Fruit fly (Drosophila melanogaster) whole organism, embryonic: ENCODE measurements around the gene CG33986.

Source experiments
- Abd-B ChIP-seq: fragments of 200-800 bp; sonication (Bioruptor generic); optimal IDR thresholded peaks from 2 replicates; lab custom pipeline; 2018; ENCODE audit warnings: missing biosample characterization, mild to moderate bottlenecking, missing genetic modification characterization, moderate library complexity
- Ada2b ChIP-seq: fragments of 200-800 bp; sonication (Bioruptor generic); IDR thresholded peaks from 2 replicates; pipeline ENCODE4 v1.3.6; 2022; ENCODE audit warnings: missing biosample characterization, missing genetic modification characterization
- Atf3 ChIP-seq: fragments of 200-800 bp; sonication (Bioruptor generic); optimal IDR thresholded peaks from 3 replicates; lab custom pipeline; 2016; ENCODE audit warnings: missing biosample characterization, missing genetic modification characterization
- CG10321 ChIP-seq: fragments of 200-800 bp; sonication (Bioruptor generic); IDR thresholded peaks from 2 replicates; pipeline ENCODE4 v1.3.6; 2022; ENCODE audit warnings: missing biosample characterization, missing genetic modification characterization
- CG10366 ChIP-seq: fragments of 200-800 bp; sonication (Bioruptor generic); IDR thresholded peaks from 2 replicates; pipeline ENCODE4 v1.3.6; 2022; ENCODE audit warnings: missing biosample characterization, missing genetic modification characterization
- CG11085 ChIP-seq: fragments of 200-800 bp; sonication (Bioruptor generic); IDR thresholded peaks from 2 replicates; pipeline ENCODE4 v1.3.6; 2022; ENCODE audit warnings: missing biosample characterization, missing genetic modification characterization
- CG11093 ChIP-seq: fragments of 200-800 bp; sonication (Bioruptor generic); IDR thresholded peaks from 3 replicates; pipeline ENCODE4 v1.3.6; 2022; ENCODE audit warnings: missing biosample characterization, missing genetic modification characterization
- CG11696 ChIP-seq: fragments of 200-800 bp; sonication (Bioruptor generic); IDR thresholded peaks from 2 replicates; pipeline ENCODE4 v1.3.6; 2022; ENCODE audit warnings: missing biosample characterization, missing genetic modification characterization
- CG13287 ChIP-seq: fragments of 200-800 bp; sonication (Bioruptor generic); IDR thresholded peaks from 2 replicates; pipeline ENCODE4 v1.3.6; 2022; ENCODE audit warnings: missing biosample characterization, missing genetic modification characterization; ENCODE audit not compliant: partially characterized antibody
- CG13894 ChIP-seq: fragments of 200-800 bp; sonication (Bioruptor generic); optimal IDR thresholded peaks from 3 replicates; lab custom pipeline; 2018; ENCODE audit warnings: missing biosample characterization, mild to moderate bottlenecking, missing genetic modification characterization, moderate library complexity
- CG14050 ChIP-seq: fragments of 200-800 bp; sonication (Bioruptor generic); IDR thresholded peaks from 3 replicates; pipeline ENCODE4 v1.3.6; 2022; ENCODE audit warnings: missing biosample characterization, missing genetic modification characterization
- CG15479 ChIP-seq: fragments of 200-800 bp; sonication (Bioruptor generic); optimal IDR thresholded peaks from 3 replicates; lab custom pipeline; 2019; ENCODE audit warnings: missing biosample characterization, mild to moderate bottlenecking, missing genetic modification characterization, moderate library complexity
- CG1647 ChIP-seq: fragments of 200-800 bp; sonication (Bioruptor generic); optimal IDR thresholded peaks from 3 replicates; lab custom pipeline; 2016; ENCODE audit warnings: missing biosample characterization, missing genetic modification characterization
- CG17568 ChIP-seq: fragments of 200-800 bp; sonication (Bioruptor generic); optimal IDR thresholded peaks from 2 replicates; lab custom pipeline; 2018; ENCODE audit warnings: missing biosample characterization, mild to moderate bottlenecking, missing genetic modification characterization, moderate library complexity
- CG3065 ChIP-seq: fragments of 200-800 bp; sonication (Bioruptor generic); optimal IDR thresholded peaks from 2 replicates; lab custom pipeline; 2016; ENCODE audit warnings: missing biosample characterization, missing genetic modification characterization
- CG32772 ChIP-seq: fragments of 200-800 bp; sonication (Bioruptor generic); IDR thresholded peaks from 2 replicates; pipeline ENCODE4 v1.3.6; 2022; ENCODE audit warnings: missing biosample characterization, missing genetic modification characterization
- CG3407 ChIP-seq: fragments of 200-800 bp; sonication (Bioruptor generic); optimal IDR thresholded peaks from 2 replicates; lab custom pipeline; 2018; ENCODE audit warnings: missing biosample characterization, mild to moderate bottlenecking, missing genetic modification characterization
- CG3847 ChIP-seq: fragments of 200-800 bp; sonication (Bioruptor generic); IDR thresholded peaks from 2 replicates; pipeline ENCODE4 v1.3.6; 2022; ENCODE audit warnings: missing biosample characterization, missing genetic modification characterization
- CG4617 ChIP-seq: fragments of 200-800 bp; sonication (Bioruptor generic); optimal IDR thresholded peaks from 3 replicates; lab custom pipeline; 2016; ENCODE audit warnings: missing biosample characterization, missing genetic modification characterization, borderline replicate concordance
- CG6689 ChIP-seq: fragments of 200-800 bp; sonication (Bioruptor generic); IDR thresholded peaks from 2 replicates; pipeline ENCODE4 v1.3.6; 2022; ENCODE audit warnings: missing biosample characterization, missing genetic modification characterization
- D ChIP-seq, 2 experiments: fragments of 200-800 bp in 1 of 2; fragments of >200 bp in 1 of 2; sonication (Bioruptor generic) in 1 of 2; optimal IDR thresholded peaks; 2 replicates in 1 of 2; 3 replicates in 1 of 2; lab custom pipeline; 2017; ENCODE audit warnings: mild to moderate bottlenecking in 1 of 2, missing biosample characterization in 1 of 2, missing genetic modification characterization in 1 of 2, missing genetic modification reagents in 1 of 2
- Dll ChIP-seq: fragments of 200-800 bp; sonication (Bioruptor generic); IDR thresholded peaks from 4 replicates; pipeline ENCODE4 v1.3.6; 2022; ENCODE audit warnings: missing biosample characterization, missing genetic modification characterization; ENCODE audit not compliant: partially characterized antibody
- ERR ChIP-seq: fragments of 200-800 bp; sonication (Bioruptor generic); optimal IDR thresholded peaks from 2 replicates; lab custom pipeline; 2016; ENCODE audit warnings: missing biosample characterization, missing genetic modification characterization
- Hand ChIP-seq: fragments of 200-800 bp; sonication (Bioruptor generic); optimal IDR thresholded peaks from 2 replicates; lab custom pipeline; 2017; ENCODE audit warnings: mild to moderate bottlenecking, missing biosample characterization, missing genetic modification reagents, missing genetic modification characterization
- Hmr ChIP-seq: fragments of 200-800 bp; sonication (Bioruptor generic); optimal IDR thresholded peaks from 3 replicates; lab custom pipeline; 2017; ENCODE audit warnings: mild to moderate bottlenecking, missing biosample characterization, missing genetic modification reagents, missing genetic modification characterization
- Neu2 ChIP-seq: fragments of 200-800 bp; sonication (Bioruptor generic); optimal IDR thresholded peaks from 3 replicates; lab custom pipeline; 2016; ENCODE audit warnings: missing biosample characterization, missing genetic modification characterization, borderline replicate concordance
- Nf-YB ChIP-seq: fragments of 200-800 bp; sonication (Bioruptor generic); optimal IDR thresholded peaks from 3 replicates; lab custom pipeline; 2019; ENCODE audit warnings: missing biosample characterization, mild to moderate bottlenecking, missing genetic modification characterization, moderate library complexity
- Rx ChIP-seq: fragments of 200-800 bp; sonication (Bioruptor generic); IDR thresholded peaks from 2 replicates; pipeline ENCODE4 v1.3.6; 2022; ENCODE audit warnings: missing biosample characterization, missing genetic modification characterization
- Side ChIP-seq: fragments of 200-800 bp; sonication (Bioruptor generic); optimal IDR thresholded peaks from 2 replicates; lab custom pipeline; 2016; ENCODE audit warnings: missing biosample characterization, missing genetic modification characterization
- Ssrp ChIP-seq: fragments of 200-800 bp; sonication (Bioruptor generic); optimal IDR thresholded peaks from 2 replicates; lab custom pipeline; 2018; ENCODE audit warnings: missing biosample characterization, mild to moderate bottlenecking, missing genetic modification characterization, moderate library complexity
- Tbp ChIP-seq: fragments of >200 bp; optimal IDR thresholded peaks from 2 replicates; lab custom pipeline; 2018; ENCODE audit warnings: missing biosample characterization, missing genetic modification characterization
- Xrp1 ChIP-seq: fragments of 200-800 bp; sonication (Bioruptor generic); IDR thresholded peaks from 2 replicates; pipeline ENCODE4 v1.3.6; 2022; ENCODE audit warnings: missing biosample characterization, missing genetic modification characterization
- ase ChIP-seq: fragments of 200-800 bp; sonication (Bioruptor generic); IDR thresholded peaks from 3 replicates; pipeline ENCODE4 v1.3.6; 2022; ENCODE audit warnings: missing biosample characterization, missing genetic modification characterization
- br ChIP-seq: fragments of >200 bp; optimal IDR thresholded peaks from 2 replicates; lab custom pipeline; 2017
- btn ChIP-seq: fragments of 200-800 bp; sonication (Bioruptor generic); optimal IDR thresholded peaks from 2 replicates; lab custom pipeline; 2016; ENCODE audit warnings: missing biosample characterization, missing genetic modification characterization
- chn ChIP-seq: fragments of 200-800 bp; sonication (Bioruptor generic); optimal IDR thresholded peaks from 2 replicates; lab custom pipeline; 2016; ENCODE audit warnings: missing biosample characterization, missing genetic modification characterization
- croc ChIP-seq: fragments of 200-800 bp; sonication (Bioruptor generic); conservative IDR thresholded peaks from 3 replicates; pipeline ENCODE4 v1.3.6; 2022; ENCODE audit warnings: missing biosample characterization, missing genetic modification characterization
- dmrt99B ChIP-seq: fragments of 200-800 bp; sonication (Bioruptor generic); optimal IDR thresholded peaks from 2 replicates; lab custom pipeline; 2018; ENCODE audit warnings: missing biosample characterization, mild to moderate bottlenecking, missing genetic modification characterization, moderate library complexity
- hbn ChIP-seq: fragments of 200-800 bp; sonication (Bioruptor generic); IDR thresholded peaks from 2 replicates; pipeline ENCODE4 v1.3.6; 2022; ENCODE audit warnings: missing biosample characterization, missing genetic modification characterization; ENCODE audit not compliant: partially characterized antibody
- ind ChIP-seq: fragments of 200-800 bp; sonication (Bioruptor generic); optimal IDR thresholded peaks from 3 replicates; lab custom pipeline; 2016; ENCODE audit warnings: missing biosample characterization, missing genetic modification characterization
- klu ChIP-seq: fragments of 200-800 bp; sonication (Bioruptor generic); IDR thresholded peaks from 2 replicates; pipeline ENCODE4 v1.3.6; 2022; ENCODE audit warnings: missing biosample characterization, missing genetic modification characterization
- lmd ChIP-seq: fragments of 200-800 bp; sonication (Bioruptor generic); IDR thresholded peaks from 2 replicates; pipeline ENCODE4 v1.3.6; 2022; ENCODE audit warnings: missing biosample characterization, missing genetic modification characterization
- onecut ChIP-seq: fragments of 200-800 bp; sonication (Bioruptor generic); IDR thresholded peaks from 2 replicates; pipeline ENCODE4 v1.3.6; 2022; ENCODE audit warnings: missing biosample characterization, missing genetic modification characterization
- org-1 ChIP-seq: fragments of 200-800 bp; sonication (Bioruptor generic); optimal IDR thresholded peaks from 2 replicates; lab custom pipeline; 2017; ENCODE audit warnings: missing biosample characterization, missing genetic modification characterization
- pb ChIP-seq: fragments of 200-800 bp; sonication (Bioruptor generic); optimal IDR thresholded peaks from 3 replicates; lab custom pipeline; 2016; ENCODE audit warnings: missing biosample characterization, missing genetic modification characterization
- pho ChIP-seq: fragments of 200-800 bp; sonication (Bioruptor generic); optimal IDR thresholded peaks from 2 replicates; lab custom pipeline; 2016; ENCODE audit warnings: missing biosample characterization, missing genetic modification characterization
- scrt ChIP-seq: fragments of 200-800 bp; sonication (Bioruptor generic); optimal IDR thresholded peaks from 2 replicates; lab custom pipeline; 2018; ENCODE audit warnings: missing biosample characterization, mild to moderate bottlenecking, missing genetic modification characterization, moderate library complexity
- tgo ChIP-seq: fragments of 200-800 bp; sonication (Bioruptor generic); IDR thresholded peaks from 3 replicates; pipeline ENCODE4 v1.3.6; 2022; ENCODE audit warnings: missing biosample characterization, missing genetic modification characterization
- wor ChIP-seq: fragments of 200-800 bp; sonication (Bioruptor generic); IDR thresholded peaks from 2 replicates; pipeline ENCODE4 v1.3.6; 2022; ENCODE audit warnings: missing biosample characterization, missing genetic modification characterization
- zf30C ChIP-seq: fragments of 200-800 bp; sonication (Bioruptor generic); optimal IDR thresholded peaks from 3 replicates; lab custom pipeline; 2018; ENCODE audit warnings: missing biosample characterization, mild to moderate bottlenecking, missing genetic modification characterization

CG33986 gene

dm6 chr3L:15533402-15534129 is 8.5 kb upstream of the CG33986 start (continued):
- no peak for TF ChIP-seq wor (GFP tag; lab: Robert Waterston, UW)
- TF ChIP-seq CG11085 (GFP tag; lab: Robert Waterston, UW), result no peak
- peak; percentile 22 for TF ChIP-seq CG1647
- TF ChIP-seq Atf3 (GFP tag; lab: Kevin White, UChicago), result no peak
- no peak for TF ChIP-seq Tbp (GFP tag; lab: Kevin White, UChicago)
- TF ChIP-seq CG11696 (GFP tag; lab: Robert Waterston, UW), result peak; percentile 28; the same call in 1 of the 2 replicates
- peak; percentile 35 for TF ChIP-seq Rx (GFP tag; lab: Robert Waterston, UW)
- TF ChIP-seq ind (GFP tag; lab: Kevin White, UChicago), result peak; percentile 52
- TF ChIP-seq CG6689 (GFP tag; lab: Robert Waterston, UW), result no peak
- TF ChIP-seq Dll, result no peak
- TF ChIP-seq scrt (GFP tag; lab: Kevin White, UChicago), result no peak
- TF ChIP-seq pho (GFP tag; lab: Kevin White, UChicago), result no peak
- no peak for TF ChIP-seq CG3065 (GFP tag; lab: Kevin White, UChicago)
- no peak for TF ChIP-seq br (lab: Kevin White, UChicago)
- no peak for TF ChIP-seq D (optimal IDR thresholded peaks at IDR 0.05; lab: Kevin White, UChicago)
- TF ChIP-seq D (GFP tag; optimal IDR thresholded peaks at IDR 0.05; lab: Kevin White, UChicago), result no peak
- no peak for TF ChIP-seq CG10366 (GFP tag; lab: Robert Waterston, UW)
- TF ChIP-seq CG32772, result 0 out of 2 replicates have a peak, but pooled peaks have one; percentile 4
- TF ChIP-seq chn (GFP tag; lab: Kevin White, UChicago), result no peak
- TF ChIP-seq ERR (GFP tag; lab: Kevin White, UChicago), result no peak
- TF ChIP-seq CG10321 (GFP tag; lab: Robert Waterston, UW), result no peak
- 0 out of 3 replicates have a peak, but pooled peaks have one; percentile 6 for TF ChIP-seq CG11093 (GFP tag; lab: Robert Waterston, UW)
- no peak for TF ChIP-seq CG4617 (GFP tag; lab: Kevin White, UChicago)
- TF ChIP-seq Side (GFP tag; lab: Kevin White, UChicago), result peak; percentile 47
- peak; percentile 50 for TF ChIP-seq Xrp1 (GFP tag; lab: Robert Waterston, UW)
- TF ChIP-seq Abd-B (GFP tag; lab: Kevin White, UChicago), result peak; percentile 13
- TF ChIP-seq CG14050 (GFP tag; lab: Robert Waterston, UW), result no peak
- no peak for TF ChIP-seq CG15479 (GFP tag; lab: Kevin White, UChicago)
- TF ChIP-seq tgo (GFP tag; lab: Robert Waterston, UW), result no peak
- TF ChIP-seq dmrt99B, result peak; percentile 81
- TF ChIP-seq CG13894 (tag; lab: Kevin White, UChicago), result no peak
- TF ChIP-seq CG13287 (GFP tag; lab: Robert Waterston, UW), result no peak
- no peak for TF ChIP-seq Hand (GFP tag; lab: Kevin White, UChicago)
- TF ChIP-seq CG3847 (GFP tag; lab: Robert Waterston, UW), result no peak
- TF ChIP-seq klu (GFP tag; lab: Robert Waterston, UW), result no peak
- no peak for TF ChIP-seq Neu2 (GFP tag; lab: Kevin White, UChicago)
- TF ChIP-seq ase (GFP tag; lab: Robert Waterston, UW), result no peak
- TF ChIP-seq onecut (GFP tag; lab: Robert Waterston, UW), result no peak
- TF ChIP-seq Nf-YB (GFP tag; lab: Kevin White, UChicago), result no peak
- TF ChIP-seq pb (GFP tag; lab: Kevin White, UChicago), result peak; percentile 74
- TF ChIP-seq Hmr, result no peak
- peak; percentile 11 for TF ChIP-seq CG17568 (GFP tag; lab: Kevin White, UChicago)
- TF ChIP-seq btn (GFP tag; lab: Kevin White, UChicago), result peak; percentile 37
- TF ChIP-seq Ssrp (tag; lab: Kevin White, UChicago), result peak; percentile 40
- peak; percentile 11 for TF ChIP-seq CG3407
- peak; percentile 8 for TF ChIP-seq org-1 (GFP tag; lab: Kevin White, UChicago)
- no peak; the same call in 2 of the 3 replicates for TF ChIP-seq croc (GFP tag; lab: Robert Waterston, UW)
- peak; percentile 33; the same call in 1 of the 2 replicates for TF ChIP-seq Ada2b
- TF ChIP-seq lmd (GFP tag; lab: Robert Waterston, UW), result peak; percentile 16; the same call in 1 of the 2 replicates
- no peak for TF ChIP-seq hbn (GFP tag; lab: Robert Waterston, UW)
- TF ChIP-seq zf30C (GFP tag; lab: Kevin White, UChicago), result no peak
